Fruit fly (Drosophila melanogaster) whole organism, embryonic: ENCODE results near the gene CG32388.

Experiments
- Ada2b ChIP-seq: fragments of 200-800 bp; sonication (Bioruptor generic); IDR thresholded peaks from 2 replicates; pipeline ENCODE4 v1.3.6; 2022; ENCODE audit warnings: missing biosample characterization, missing genetic modification characterization
- Asciz ChIP-seq: fragments of 200-800 bp; sonication (Bioruptor generic); optimal IDR thresholded peaks from 2 replicates; lab custom pipeline; 2017; ENCODE audit warnings: missing biosample characterization, mild to moderate bottlenecking, missing genetic modification characterization, missing genetic modification reagents
- B-H1 ChIP-seq: fragments of 200-800 bp; sonication (Bioruptor generic); IDR thresholded peaks from 3 replicates; pipeline ENCODE4 v1.3.6; 2022; ENCODE audit warnings: missing biosample characterization, missing genetic modification characterization
- CG10431 ChIP-seq: fragments of 200-800 bp; sonication (Bioruptor generic); optimal IDR thresholded peaks from 3 replicates; lab custom pipeline; 2018; ENCODE audit warnings: missing biosample characterization, mild to moderate bottlenecking, missing genetic modification characterization
- CG11456 ChIP-seq: fragments of 200-800 bp; sonication (Bioruptor generic); IDR thresholded peaks from 3 replicates; pipeline ENCODE4 v1.3.6; 2022; ENCODE audit warnings: missing biosample characterization, missing genetic modification characterization
- CG12071 ChIP-seq: fragments of 200-800 bp; sonication (Bioruptor generic); optimal IDR thresholded peaks from 3 replicates; lab custom pipeline; 2018; ENCODE audit warnings: missing biosample characterization, mild to moderate bottlenecking, missing genetic modification characterization
- CG12104 ChIP-seq: fragments of 200-800 bp; sonication (Bioruptor generic); optimal IDR thresholded peaks from 3 replicates; lab custom pipeline; 2016; ENCODE audit warnings: missing biosample characterization, missing genetic modification characterization
- CG12299 ChIP-seq: fragments of 200-800 bp; sonication (Bioruptor generic); optimal IDR thresholded peaks from 2 replicates; lab custom pipeline; 2018; ENCODE audit warnings: missing biosample characterization, mild to moderate bottlenecking, missing genetic modification characterization
- CG13624 ChIP-seq: fragments of 200-800 bp; sonication (Bioruptor generic); optimal IDR thresholded peaks from 2 replicates; lab custom pipeline; 2016; ENCODE audit warnings: missing biosample characterization, missing genetic modification characterization
- CG1529 ChIP-seq: fragments of 200-800 bp; sonication (Bioruptor generic); optimal IDR thresholded peaks from 3 replicates; lab custom pipeline; 2018; ENCODE audit warnings: missing biosample characterization, missing genetic modification characterization
- CG15479 ChIP-seq: fragments of 200-800 bp; sonication (Bioruptor generic); optimal IDR thresholded peaks from 3 replicates; lab custom pipeline; 2019; ENCODE audit warnings: missing biosample characterization, mild to moderate bottlenecking, missing genetic modification characterization, moderate library complexity
- CG15514 ChIP-seq: fragments of 200-800 bp; sonication (Bioruptor generic); optimal IDR thresholded peaks from 3 replicates; lab custom pipeline; 2017; ENCODE audit warnings: missing biosample characterization, missing genetic modification characterization, mild to moderate bottlenecking, moderate library complexity, missing genetic modification reagents
- CG16813 ChIP-seq: fragments of 200-800 bp; sonication (Bioruptor generic); IDR thresholded peaks from 3 replicates; pipeline ENCODE4 v1.3.6; 2022; ENCODE audit warnings: missing biosample characterization, missing genetic modification characterization; ENCODE audit not compliant: partially characterized antibody
- CG2129 ChIP-seq: fragments of 200-800 bp; sonication (Bioruptor generic); IDR thresholded peaks from 2 replicates; pipeline ENCODE4 v1.3.6; 2022; ENCODE audit warnings: missing biosample characterization, missing genetic modification characterization; ENCODE audit not compliant: partially characterized antibody
- CG2875 ChIP-seq: fragments of 200-800 bp; sonication (Bioruptor generic); optimal IDR thresholded peaks from 2 replicates; lab custom pipeline; 2017; ENCODE audit warnings: missing biosample characterization, mild to moderate bottlenecking, missing genetic modification characterization, missing genetic modification reagents
- CG31441 ChIP-seq: fragments of 200-800 bp; sonication (Bioruptor generic); IDR thresholded peaks from 2 replicates; pipeline ENCODE4 v1.3.6; 2022; ENCODE audit warnings: missing biosample characterization, missing genetic modification characterization
- CG3838 ChIP-seq: fragments of 200-800 bp; sonication (Bioruptor generic); optimal IDR thresholded peaks from 3 replicates; lab custom pipeline; 2016; ENCODE audit warnings: missing biosample characterization, missing genetic modification characterization
- CG5245 ChIP-seq: fragments of 200-800 bp; sonication (Bioruptor generic); optimal IDR thresholded peaks from 3 replicates; lab custom pipeline; 2016; ENCODE audit warnings: missing biosample characterization, missing genetic modification characterization
- CG8281 ChIP-seq: fragments of 200-800 bp; sonication (Bioruptor generic); optimal IDR thresholded peaks from 2 replicates; lab custom pipeline; 2018; ENCODE audit warnings: missing biosample characterization, mild to moderate bottlenecking, missing genetic modification characterization, moderate library complexity
- CG8359 ChIP-seq: fragments of 200-800 bp; sonication (Bioruptor generic); optimal IDR thresholded peaks from 2 replicates; lab custom pipeline; 2017; ENCODE audit warnings: missing biosample characterization, mild to moderate bottlenecking, missing genetic modification characterization, borderline replicate concordance
- CG8924 ChIP-seq: fragments of 200-800 bp; optimal IDR thresholded peaks from 3 replicates; lab custom pipeline; 2019; ENCODE audit warnings: missing biosample characterization, mild to moderate bottlenecking, missing genetic modification characterization, moderate library complexity
- CG9215 ChIP-seq: fragments of 200-800 bp; sonication (Bioruptor generic); IDR thresholded peaks from 2 replicates; pipeline ENCODE4 v1.3.6; 2022; ENCODE audit warnings: missing biosample characterization, missing genetic modification characterization
- CG9817 ChIP-seq: fragments of 200-800 bp; sonication (Bioruptor generic); optimal IDR thresholded peaks from 2 replicates; lab custom pipeline; 2018; ENCODE audit warnings: missing biosample characterization, mild to moderate bottlenecking, missing genetic modification characterization, moderate library complexity
- D19A ChIP-seq: fragments of 200-800 bp; optimal IDR thresholded peaks from 3 replicates; lab custom pipeline; 2019; ENCODE audit warnings: missing biosample characterization, mild to moderate bottlenecking, missing genetic modification characterization, moderate library complexity
- Dek ChIP-seq: fragments of 200-800 bp; sonication (Bioruptor generic); optimal IDR thresholded peaks from 3 replicates; lab custom pipeline; 2019; ENCODE audit warnings: missing biosample characterization, mild to moderate bottlenecking, missing genetic modification characterization, moderate library complexity
- Doc3 ChIP-seq: fragments of 200-800 bp; sonication (Bioruptor generic); IDR thresholded peaks from 3 replicates; pipeline ENCODE4 v1.3.6; 2022; ENCODE audit warnings: missing biosample characterization, missing genetic modification characterization; ENCODE audit not compliant: partially characterized antibody
- ERR ChIP-seq: fragments of 200-800 bp; sonication (Bioruptor generic); optimal IDR thresholded peaks from 2 replicates; lab custom pipeline; 2016; ENCODE audit warnings: missing biosample characterization, missing genetic modification characterization
- HLH3B ChIP-seq: fragments of 200-800 bp; sonication (Bioruptor generic); IDR thresholded peaks from 2 replicates; pipeline ENCODE4 v1.3.6; 2022; ENCODE audit warnings: missing biosample characterization, missing genetic modification characterization
- HmgZ ChIP-seq: fragments of 200-800 bp; sonication (Bioruptor generic); optimal IDR thresholded peaks from 2 replicates; lab custom pipeline; 2018; ENCODE audit warnings: missing biosample characterization, mild to moderate bottlenecking, missing genetic modification characterization
- MBD-R2 ChIP-seq: fragments of 200-800 bp; sonication (Bioruptor generic); IDR thresholded peaks from 2 replicates; pipeline ENCODE4 v1.3.6; 2022; ENCODE audit warnings: missing biosample characterization, missing genetic modification characterization
- Mad ChIP-seq: fragments of 200-800 bp; sonication (Bioruptor generic); optimal IDR thresholded peaks from 2 replicates; lab custom pipeline; 2016; ENCODE audit warnings: missing biosample characterization, missing genetic modification characterization
- Nf-YC ChIP-seq: fragments of 200-800 bp; optimal IDR thresholded peaks from 3 replicates; lab custom pipeline; 2019; ENCODE audit warnings: missing biosample characterization, mild to moderate bottlenecking, missing genetic modification characterization, moderate library complexity
- PHDP ChIP-seq: fragments of 200-800 bp; sonication (Bioruptor generic); optimal IDR thresholded peaks from 3 replicates; lab custom pipeline; 2018; ENCODE audit warnings: missing biosample characterization, mild to moderate bottlenecking, missing genetic modification characterization, moderate library complexity
- Pdp1 ChIP-seq, 2 experiments: fragments of 200-800 bp; sonication (Bioruptor generic); optimal IDR thresholded peaks; 3 replicates each; lab custom pipeline; 2016; ENCODE audit warnings: missing biosample characterization in 2 of 2, missing genetic modification characterization in 2 of 2, mild to moderate bottlenecking in 1 of 2, moderate library complexity in 1 of 2
- Six4 ChIP-seq: fragments of 200-800 bp; sonication (Bioruptor generic); optimal IDR thresholded peaks from 2 replicates; lab custom pipeline; 2016; ENCODE audit warnings: missing biosample characterization, missing genetic modification characterization
- Vsx1 ChIP-seq: fragments of 200-800 bp; sonication (Bioruptor generic); optimal IDR thresholded peaks from 2 replicates; lab custom pipeline; 2017; ENCODE audit warnings: missing biosample characterization, mild to moderate bottlenecking, missing genetic modification characterization, missing genetic modification reagents
- bab2 ChIP-seq: fragments of 200-800 bp; sonication (Bioruptor generic); optimal IDR thresholded peaks from 2 replicates; lab custom pipeline; 2016; ENCODE audit warnings: missing biosample characterization, missing genetic modification characterization
- ems ChIP-seq: fragments of 200-800 bp; sonication (Bioruptor generic); optimal IDR thresholded peaks from 3 replicates; lab custom pipeline; 2016; ENCODE audit warnings: missing biosample characterization, missing genetic modification characterization
- fd96Cb ChIP-seq: fragments of 200-800 bp; sonication (Bioruptor generic); optimal IDR thresholded peaks from 2 replicates; lab custom pipeline; 2018; ENCODE audit warnings: missing biosample characterization, mild to moderate bottlenecking, missing genetic modification characterization, moderate library complexity
- gce ChIP-seq: fragments of 200-800 bp; sonication (Bioruptor generic); IDR thresholded peaks from 3 replicates; pipeline ENCODE4 v1.3.6; 2022; ENCODE audit warnings: missing biosample characterization, missing genetic modification characterization
- klu ChIP-seq: fragments of 200-800 bp; sonication (Bioruptor generic); IDR thresholded peaks from 2 replicates; pipeline ENCODE4 v1.3.6; 2022; ENCODE audit warnings: missing biosample characterization, missing genetic modification characterization
- lilli ChIP-seq: fragments of 200-800 bp; sonication (Bioruptor generic); optimal IDR thresholded peaks from 3 replicates; lab custom pipeline; 2016; ENCODE audit warnings: missing biosample characterization, missing genetic modification characterization
- oc ChIP-seq: fragments of 200-800 bp; sonication (Bioruptor generic); optimal IDR thresholded peaks from 2 replicates; lab custom pipeline; 2018; ENCODE audit warnings: missing biosample characterization, mild to moderate bottlenecking, missing genetic modification characterization, moderate library complexity
- pb ChIP-seq: fragments of 200-800 bp; sonication (Bioruptor generic); optimal IDR thresholded peaks from 3 replicates; lab custom pipeline; 2016; ENCODE audit warnings: missing biosample characterization, missing genetic modification characterization
- pfk ChIP-seq: fragments of 200-800 bp; sonication (Bioruptor generic); optimal IDR thresholded peaks from 2 replicates; lab custom pipeline; 2018; ENCODE audit warnings: missing biosample characterization, mild to moderate bottlenecking, missing genetic modification characterization, moderate library complexity
- run ChIP-seq: fragments of 200-800 bp; sonication (Bioruptor generic); optimal IDR thresholded peaks from 3 replicates; lab custom pipeline; 2018; ENCODE audit warnings: missing biosample characterization, mild to moderate bottlenecking, missing genetic modification characterization
- tap ChIP-seq: fragments of 200-800 bp; optimal IDR thresholded peaks from 3 replicates; lab custom pipeline; 2019; ENCODE audit warnings: missing biosample characterization, mild to moderate bottlenecking, missing genetic modification characterization, moderate library complexity
- tin ChIP-seq: fragments of 200-800 bp; sonication (Bioruptor generic); optimal IDR thresholded peaks from 3 replicates; lab custom pipeline; 2016; ENCODE audit warnings: missing biosample characterization, missing genetic modification characterization
- vnd ChIP-seq: fragments of 200-800 bp; sonication (Bioruptor generic); IDR thresholded peaks from 3 replicates; pipeline ENCODE4 v1.3.6; 2022; ENCODE audit warnings: missing biosample characterization, missing genetic modification characterization; ENCODE audit not compliant: partially characterized antibody
- vvl ChIP-seq: fragments of 200-800 bp; sonication (Bioruptor generic); IDR thresholded peaks from 2 replicates; pipeline ENCODE4 v1.3.6; 2022; ENCODE audit warnings: missing biosample characterization, missing genetic modification characterization

The CG32388 gene

dm6 chr3L:7008351-7008750, 24.0 kb upstream of the CG32388 start (continued):
- TF ChIP-seq CG15514 (peak; percentile 54), CG10431 (peak; percentile 81), CG11456 (GFP tag; lab: Robert Waterston, UW) (no peak), Nf-YC (tag; lab: Kevin White, UChicago) (peak; percentile 74), Pdp1 (GFP tag; optimal IDR thresholded peaks at IDR 0.05; lab: Kevin White, UChicago) (peak; percentile 43 to 53), HmgZ (tag; lab: Kevin White, UChicago) (peak; percentile 58), Mad (GFP tag; lab: Kevin White, UChicago) (peak; percentile 52), CG8924 (tag; lab: Kevin White, UChicago) (peak; percentile 89), CG12071 (GFP tag; lab: Kevin White, UChicago) (peak; percentile 19), klu (GFP tag; lab: Robert Waterston, UW) (peak; percentile 71; the same call in 1 of the 2 replicates), gce (GFP tag; lab: Robert Waterston, UW) (no peak), Six4 (GFP tag; lab: Kevin White, UChicago) (peak; percentile 77), Asciz (GFP tag; lab: Kevin White, UChicago) (peak; percentile 92), Dek (tag; lab: Kevin White, UChicago) (peak; percentile 65), ems (peak; percentile 40), CG12104 (GFP tag; lab: Kevin White, UChicago) (peak; percentile 87), D19A (tag; lab: Kevin White, UChicago) (peak; percentile 98), vnd (GFP tag; lab: Robert Waterston, UW) (no peak), CG15479 (GFP tag; lab: Kevin White, UChicago) (no peak), HLH3B (GFP tag; lab: Robert Waterston, UW) (peak; percentile 68), ERR (GFP tag; lab: Kevin White, UChicago) (no peak), CG8359 (peak; percentile 38), vvl (GFP tag; lab: Robert Waterston, UW) (peak; percentile 81), pb (GFP tag; lab: Kevin White, UChicago) (no peak), bab2 (GFP tag; lab: Kevin White, UChicago) (peak; percentile 36), run (tag; lab: Kevin White, UChicago) (peak; percentile 67), Ada2b (GFP tag; lab: Robert Waterston, UW) (peak; percentile 70), oc (tag; lab: Kevin White, UChicago) (peak; percentile 87), CG1529 (GFP tag; lab: Kevin White, UChicago) (peak; percentile 87), tin (GFP tag; lab: Kevin White, UChicago) (peak; percentile 78), B-H1 (GFP tag; lab: Robert Waterston, UW) (peak; percentile 50; the same call in 2 of the 3 replicates), lilli (GFP tag; lab: Kevin White, UChicago) (peak; percentile 59), CG2875 (GFP tag; lab: Kevin White, UChicago) (peak; percentile 49), CG12299 (tag; lab: Kevin White, UChicago) (peak; percentile 23), CG13624 (GFP tag; lab: Kevin White, UChicago) (peak; percentile 30), CG9215 (GFP tag; lab: Robert Waterston, UW) (0 out of 2 replicates have a peak, but pooled peaks have one; percentile 22), CG8281 (tag; lab: Kevin White, UChicago) (peak; percentile 73), PHDP (peak; percentile 92), CG2129 (no peak), MBD-R2 (no peak), CG5245 (GFP tag; lab: Kevin White, UChicago) (peak; percentile 59), tap (tag; lab: Kevin White, UChicago) (peak; percentile 83), CG16813 (GFP tag; lab: Robert Waterston, UW) (no peak), CG3838 (peak; percentile 45), fd96Cb (peak; percentile 92), CG9817 (tag; lab: Kevin White, UChicago) (peak; percentile 70), CG31441 (peak; percentile 94), pfk (GFP tag; lab: Kevin White, UChicago) (no peak), Vsx1 (GFP tag; lab: Kevin White, UChicago) (no peak), Doc3 (no peak)
